Worm (Caenorhabditis elegans) whole organism, L4/young adult: Measurements from ENCODE around the gene F21C10.5.

Experiments
- W03F9.2 ChIP-seq: fragments of 150-350 bp; optimal IDR thresholded peaks from 2 replicates; lab custom pipeline; 2014; ENCODE audit warnings: missing biosample characterization, missing genetic modification characterization
- dao-5 ChIP-seq: sonication (generic microtip); optimal IDR thresholded peaks from 2 replicates; lab custom pipeline; 2016; ENCODE audit warnings: missing genotype, missing genetic modification characterization, moderate library complexity, missing compliant biosample characterization
- him-1 ChIP-seq: sonication (generic microtip); optimal IDR thresholded peaks from 2 replicates; lab custom pipeline; 2016; ENCODE audit warnings: missing genotype, missing genetic modification reagents, missing genetic modification characterization, missing compliant biosample characterization

ce11 chrV:9146196-9146595, 20.8 kb downstream of the F21C10.5 start:
- TF ChIP-seq W03F9.2 (tag; lab: Kevin White, UChicago) (no peak), him-1 (tag; lab: Kevin White, UChicago) (no peak), dao-5 (no peak)
